Worm (Caenorhabditis elegans) whole organism, L2 larva: ENCODE results near the gene cTel54X.2.
A peak's percentile ranks its signal among the peaks of the same experiment; 100 is the strongest.

Experiments
- C34F6.9 ChIP-seq: fragments of 150-350 bp; optimal IDR thresholded peaks from 2 replicates; lab custom pipeline; 2014; ENCODE audit warnings: missing biosample characterization, missing genetic modification characterization
- Y55F3AM.14 ChIP-seq: fragments of 200-800 bp; sonication (Bioruptor generic); optimal IDR thresholded peaks from 2 replicates; lab custom pipeline; 2018; ENCODE audit warnings: mild to moderate bottlenecking, missing genetic modification characterization, missing compliant biosample characterization
- ZK546.5 ChIP-seq: sonication (generic microtip); optimal IDR thresholded peaks from 2 replicates; lab custom pipeline; 2017; ENCODE audit warnings: missing biosample characterization, missing genetic modification characterization
- alr-1 ChIP-seq: fragments of 150-350 bp; optimal IDR thresholded peaks from 2 replicates; lab custom pipeline; 2014; ENCODE audit warnings: missing biosample characterization, missing genetic modification characterization
- aly-2 ChIP-seq: fragments of 150-350 bp; optimal IDR thresholded peaks from 2 replicates; lab custom pipeline; 2014; ENCODE audit warnings: missing biosample characterization, missing genetic modification characterization
- ama-1 ChIP-seq: fragments of 150-350 bp; optimal IDR thresholded peaks from 2 replicates; lab custom pipeline; 2018; ENCODE audit warnings: inconsistent platforms
- blmp-1 ChIP-seq: sonication (generic microtip); optimal IDR thresholded peaks from 2 replicates; lab custom pipeline; 2017; ENCODE audit warnings: missing genetic modification characterization, mild to moderate bottlenecking, missing compliant biosample characterization, antibody characterized with exemption, moderate library complexity; ENCODE audit not compliant: insufficient read depth
- ceh-16 ChIP-seq: fragments of 150-350 bp; optimal IDR thresholded peaks from 2 replicates; lab custom pipeline; 2014; ENCODE audit warnings: missing biosample characterization, missing genetic modification characterization
- ceh-82 ChIP-seq: fragments of 150-350 bp; optimal IDR thresholded peaks from 2 replicates; lab custom pipeline; 2014; ENCODE audit warnings: missing biosample characterization, missing genetic modification characterization
- crh-2 ChIP-seq: sonication (generic microtip); optimal IDR thresholded peaks from 2 replicates; lab custom pipeline; 2017; ENCODE audit warnings: missing biosample characterization, missing genetic modification characterization
- dmd-4 ChIP-seq: sonication (generic microtip); optimal IDR thresholded peaks from 2 replicates; lab custom pipeline; 2017; ENCODE audit warnings: missing biosample characterization, missing genetic modification characterization
- egl-27 ChIP-seq: sonication (generic microtip); optimal IDR thresholded peaks from 3 replicates; lab custom pipeline; 2017; ENCODE audit warnings: missing biosample characterization, missing genetic modification reagents, missing genetic modification characterization
- fos-1 ChIP-seq: fragments of 150-350 bp; optimal IDR thresholded peaks from 2 replicates; lab custom pipeline; 2014; ENCODE audit warnings: missing biosample characterization, missing genetic modification characterization
- gmeb-1 ChIP-seq: fragments of 150-350 bp; optimal IDR thresholded peaks from 2 replicates; lab custom pipeline; 2014; ENCODE audit warnings: missing biosample characterization, missing genetic modification characterization
- lin-11 ChIP-seq: fragments of 150-350 bp; sonication (generic microtip); optimal IDR thresholded peaks from 2 replicates; lab custom pipeline; 2014; ENCODE audit warnings: missing biosample characterization, missing genetic modification characterization, inconsistent platforms, mixed read lengths
- lin-13 ChIP-seq: fragments of 150-350 bp; optimal IDR thresholded peaks from 2 replicates; lab custom pipeline; 2014; ENCODE audit warnings: missing biosample characterization, missing genetic modification reagents, missing genetic modification characterization
- lin-39 ChIP-seq: fragments of 150-350 bp; optimal IDR thresholded peaks from 2 replicates; lab custom pipeline; 2014; ENCODE audit warnings: missing biosample characterization, missing genetic modification reagents, missing genetic modification characterization
- lsy-2 ChIP-seq, 2 experiments: fragments of 150-350 bp in 1 of 2; sonication (generic microtip) in 1 of 2; optimal IDR thresholded peaks; 2 replicates each; lab custom pipeline; 2014 to 2017; ENCODE audit warnings: missing biosample characterization in 2 of 2, missing genetic modification characterization in 2 of 2
- mab-5 ChIP-seq: fragments of 150-350 bp; optimal IDR thresholded peaks from 2 replicates; lab custom pipeline; 2014; ENCODE audit warnings: missing biosample characterization, missing genetic modification characterization
- mdl-1 ChIP-seq, 2 experiments: fragments of 150-350 bp in 1 of 2; sonication (generic microtip) in 1 of 2; optimal IDR thresholded peaks; 2 replicates each; lab custom pipeline; 2017; ENCODE audit warnings: missing biosample characterization in 2 of 2, missing genetic modification characterization in 2 of 2
- nhr-10 ChIP-seq: sonication (generic microtip); optimal IDR thresholded peaks from 2 replicates; lab custom pipeline; 2017; ENCODE audit warnings: missing biosample characterization, missing genetic modification characterization
- nhr-12 ChIP-seq: fragments of 150-350 bp; optimal IDR thresholded peaks from 2 replicates; lab custom pipeline; 2014; ENCODE audit warnings: missing biosample characterization, missing genetic modification characterization
- nhr-129 ChIP-seq: fragments of 150-350 bp; optimal IDR thresholded peaks from 2 replicates; lab custom pipeline; 2014; ENCODE audit warnings: missing biosample characterization, missing genetic modification characterization
- nhr-21 ChIP-seq: fragments of 150-350 bp; optimal IDR thresholded peaks from 2 replicates; lab custom pipeline; 2014; ENCODE audit warnings: missing biosample characterization, missing genetic modification characterization
- nhr-23 ChIP-seq: fragments of 150-350 bp; optimal IDR thresholded peaks from 2 replicates; lab custom pipeline; 2014; ENCODE audit warnings: missing biosample characterization, missing genetic modification reagents, missing genetic modification characterization
- nhr-237 ChIP-seq: fragments of 150-350 bp; optimal IDR thresholded peaks from 2 replicates; lab custom pipeline; 2014; ENCODE audit warnings: missing biosample characterization, missing genetic modification characterization
- nhr-77 ChIP-seq: fragments of 150-350 bp; optimal IDR thresholded peaks from 2 replicates; lab custom pipeline; 2014; ENCODE audit warnings: missing biosample characterization, missing genetic modification characterization
- peb-1 ChIP-seq: fragments of 150-350 bp; optimal IDR thresholded peaks from 2 replicates; lab custom pipeline; 2014; ENCODE audit warnings: missing biosample characterization, missing genetic modification characterization
- sem-4 ChIP-seq: fragments of 150-350 bp; optimal IDR thresholded peaks from 2 replicates; lab custom pipeline; 2014; ENCODE audit warnings: missing biosample characterization, missing genetic modification reagents, missing genetic modification characterization
- skn-1 ChIP-seq: sonication (generic microtip); optimal IDR thresholded peaks from 2 replicates; lab custom pipeline; 2017; ENCODE audit warnings: missing biosample characterization, missing genetic modification characterization
- sma-3 ChIP-seq: sonication (generic microtip); optimal IDR thresholded peaks from 2 replicates; lab custom pipeline; 2016; ENCODE audit warnings: missing genetic modification reagents, missing genetic modification characterization, missing compliant biosample characterization
- unc-55 ChIP-seq: fragments of 150-350 bp; sonication (generic microtip); optimal IDR thresholded peaks from 3 replicates; lab custom pipeline; 2014; ENCODE audit warnings: missing biosample characterization, missing genetic modification reagents, missing genetic modification characterization
- unc-62 ChIP-seq: fragments of 150-350 bp; optimal IDR thresholded peaks from 2 replicates; lab custom pipeline; 2014; ENCODE audit warnings: missing biosample characterization, missing genetic modification reagents, missing genetic modification characterization
- ztf-1 ChIP-seq: fragments of 200-800 bp; sonication (Bioruptor generic); conservative IDR thresholded peaks from 2 replicates; pipeline ENCODE4 v1.3.6; 2022; ENCODE audit warnings: missing genetic modification characterization, missing compliant biosample characterization
- ztf-4 ChIP-seq: fragments of 150-350 bp; optimal IDR thresholded peaks from 2 replicates; lab custom pipeline; 2014; ENCODE audit warnings: missing biosample characterization, missing genetic modification characterization

cTel54X.2 gene

ce11 chrIII:25582-25996, 22.5 kb downstream of the cTel54X.2 start (continued):
- TF ChIP-seq lsy-2 (tag; optimal IDR thresholded peaks at IDR 0.05; lab: Kevin White, UChicago), result peak; percentile 44 to 70
- TF ChIP-seq crh-2 (tag; lab: Kevin White, UChicago), result peak; percentile 54
- TF ChIP-seq nhr-129 (tag; lab: Kevin White, UChicago), result peak; percentile 75
- TF ChIP-seq ceh-16 (tag; lab: Kevin White, UChicago), result no peak
- peak; percentile 33 for TF ChIP-seq nhr-21
- TF ChIP-seq ama-1 (lab: Kevin White, UChicago), result no peak
- TF ChIP-seq Y55F3AM.14 (GFP tag; lab: Kevin White, UChicago), result peak; percentile 11
- TF ChIP-seq nhr-23 (tag; lab: Kevin White, UChicago), result no peak
- TF ChIP-seq unc-62 (GFP tag; lab: Kevin White, UChicago), result no peak
- peak; percentile 62 for TF ChIP-seq lin-13 (GFP tag; lab: Kevin White, UChicago)
- no peak for TF ChIP-seq skn-1 (tag; lab: Kevin White, UChicago)
- peak; percentile 22 for TF ChIP-seq fos-1
- TF ChIP-seq aly-2 (tag; lab: Kevin White, UChicago), result no peak
- TF ChIP-seq sem-4 (tag; lab: Kevin White, UChicago), result no peak
- TF ChIP-seq lin-11, result peak; percentile 86
- TF ChIP-seq gmeb-1 (tag; lab: Kevin White, UChicago), result no peak
- peak; percentile 79 for TF ChIP-seq C34F6.9 (tag; lab: Kevin White, UChicago)
- peak; percentile 72 to 85 for TF ChIP-seq mdl-1 (tag; optimal IDR thresholded peaks at IDR 0.05; lab: Kevin White, UChicago)

DNA sequence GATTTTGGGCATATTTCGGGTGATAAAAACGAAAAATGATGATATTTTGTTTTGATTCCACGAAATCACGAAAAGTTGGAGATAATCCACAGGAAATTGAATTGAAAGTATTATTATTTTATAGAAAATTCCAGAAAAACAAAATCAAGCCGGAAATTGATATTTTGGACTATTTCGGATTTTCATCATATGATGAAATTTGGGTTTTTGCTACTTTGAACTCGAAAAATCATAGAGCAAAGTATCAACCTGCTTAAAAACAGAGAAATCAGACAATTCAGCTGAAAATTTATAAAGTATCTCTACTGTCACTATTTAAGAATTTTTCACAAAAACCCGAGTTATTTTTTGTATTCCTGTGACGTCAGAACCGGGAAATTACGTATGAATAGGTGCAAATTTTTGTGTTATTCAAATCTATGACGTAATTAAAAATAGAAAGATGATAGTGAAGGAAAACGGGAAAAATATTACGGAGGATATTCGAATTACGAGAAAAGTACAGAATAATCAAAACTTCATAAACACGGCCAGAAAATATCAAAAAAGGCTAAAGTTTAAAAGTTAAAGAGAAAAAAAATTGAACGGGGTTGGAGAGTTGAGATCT, 24.4 kb downstream of the cTel54X.2 start:
- TF ChIP-seq ama-1 (lab: Kevin White, UChicago) (no peak), unc-62 (GFP tag; lab: Kevin White, UChicago) (no peak), unc-55 (GFP tag; lab: Kevin White, UChicago) (no peak), aly-2 (tag; lab: Kevin White, UChicago) (no peak), nhr-12 (tag; lab: Kevin White, UChicago) (no peak), blmp-1 (no peak), mab-5 (tag; lab: Kevin White, UChicago) (no peak), lin-39 (tag; lab: Kevin White, UChicago) (no peak), sma-3 (GFP tag; lab: Kevin White, UChicago) (no peak), dmd-4 (tag; lab: Kevin White, UChicago) (no peak), fos-1 (no peak), egl-27 (tag; lab: Kevin White, UChicago) (no peak), ztf-4 (tag; lab: Kevin White, UChicago) (no peak)

DNA sequence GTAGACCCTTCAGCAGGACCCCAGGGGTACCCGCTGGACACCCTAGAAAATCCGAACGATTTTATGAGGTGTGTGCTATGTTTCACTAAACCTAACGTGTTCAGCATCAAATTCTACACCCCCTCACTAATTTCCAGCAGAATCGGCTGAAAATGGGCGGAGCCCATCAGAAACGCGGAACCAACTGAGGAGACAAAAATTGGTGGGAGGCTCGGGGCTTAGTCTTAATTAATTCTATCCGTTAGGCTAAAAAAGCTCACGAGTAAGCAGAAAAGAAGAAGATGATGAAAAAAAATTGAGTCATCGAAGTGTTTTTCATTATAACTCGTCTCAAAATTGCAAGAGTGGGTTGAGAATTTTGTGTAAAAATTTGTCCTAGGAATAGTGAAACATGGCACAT, 25.8 kb downstream of the cTel54X.2 start:
- TF ChIP-seq mab-5 (tag; lab: Kevin White, UChicago), result no peak
- no peak for TF ChIP-seq ztf-1 (GFP tag; lab: Robert Waterston, UW)
- no peak for TF ChIP-seq peb-1 (tag; lab: Kevin White, UChicago)
- TF ChIP-seq nhr-77 (tag; lab: Kevin White, UChicago), result no peak
- TF ChIP-seq nhr-237 (tag; lab: Kevin White, UChicago), result no peak
- no peak for TF ChIP-seq alr-1 (tag; lab: Kevin White, UChicago)
- TF ChIP-seq ZK546.5 (tag; lab: Kevin White, UChicago), result no peak
- TF ChIP-seq, all 48 proteins: peak for 0

DNA sequence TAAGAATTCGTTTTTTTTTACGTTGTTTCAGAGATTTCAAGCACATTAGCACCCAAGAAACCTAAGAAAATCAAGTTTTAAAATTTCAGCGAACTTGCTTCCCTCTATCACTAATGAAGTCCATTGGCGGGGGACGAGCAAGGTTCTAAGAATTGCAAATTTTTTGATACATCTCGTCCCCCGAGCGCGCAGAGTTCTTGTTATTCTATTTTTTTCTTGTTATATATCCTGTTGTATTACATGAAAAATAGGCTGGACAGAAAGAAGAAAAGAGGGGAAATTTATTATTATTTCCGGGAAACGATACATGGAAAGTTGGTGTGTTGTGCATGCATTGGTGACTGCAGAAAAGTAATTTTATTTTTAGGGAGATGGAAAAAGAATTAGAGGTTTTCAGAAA, 26.5 kb downstream of the cTel54X.2 start:
- TF ChIP-seq mdl-1 (tag; optimal IDR thresholded peaks at IDR 0.05; lab: Kevin White, UChicago) (no peak), sma-3 (GFP tag; lab: Kevin White, UChicago) (no peak), aly-2 (tag; lab: Kevin White, UChicago) (no peak), peb-1 (tag; lab: Kevin White, UChicago) (no peak), unc-62 (GFP tag; lab: Kevin White, UChicago) (no peak), lin-11 (no peak), nhr-10 (tag; lab: Kevin White, UChicago) (no peak), fos-1 (no peak), lsy-2 (tag; optimal IDR thresholded peaks at IDR 0.05; lab: Kevin White, UChicago) (no peak), ceh-82 (tag; lab: Kevin White, UChicago) (no peak), nhr-21 (no peak), C34F6.9 (tag; lab: Kevin White, UChicago) (no peak)
